Worm (Caenorhabditis elegans) whole organism, late embryonic: ENCODE data around the gene col-123.
"Not testable (repeated sequence)": the region's sequence is repeated elsewhere in the genome, so short reads cannot be mapped to it uniquely, and the experiment has no call there.

ENCODE experiments used
- C08G9.2 ChIP-seq: sonication (generic microtip); optimal IDR thresholded peaks from 2 replicates; lab custom pipeline; 2016; ENCODE audit warnings: mild to moderate bottlenecking, missing genetic modification characterization, moderate library complexity, missing compliant biosample characterization
- K02D7.2 ChIP-seq: sonication (generic microtip); optimal IDR thresholded peaks from 2 replicates; lab custom pipeline; 2017; ENCODE audit warnings: mild to moderate bottlenecking, missing genetic modification characterization, missing compliant biosample characterization
- K09A11.1 ChIP-seq: sonication (generic microtip); optimal IDR thresholded peaks from 2 replicates; lab custom pipeline; 2017; ENCODE audit warnings: antibody characterized with exemption, mild to moderate bottlenecking, missing genetic modification characterization, missing compliant biosample characterization; ENCODE audit not compliant: insufficient read depth
- T23F11.4 ChIP-seq: fragments of 200-800 bp; sonication (Bioruptor generic); optimal IDR thresholded peaks from 2 replicates; lab custom pipeline; 2018; ENCODE audit warnings: mild to moderate bottlenecking, missing genetic modification characterization, missing compliant biosample characterization
- Y22D7AL.16 ChIP-seq: sonication (generic microtip); optimal IDR thresholded peaks from 2 replicates; lab custom pipeline; 2016; ENCODE audit warnings: missing genetic modification characterization, missing compliant biosample characterization
- ahr-1 ChIP-seq: sonication (generic microtip); optimal IDR thresholded peaks from 2 replicates; lab custom pipeline; 2016; ENCODE audit warnings: missing genetic modification characterization, missing compliant biosample characterization
- ama-1 ChIP-seq: fragments of 150-350 bp; optimal IDR thresholded peaks from 2 replicates; lab custom pipeline; 2014
- ceh-30 ChIP-seq: fragments of 150-350 bp; optimal IDR thresholded peaks from 2 replicates; lab custom pipeline; 2014; ENCODE audit warnings: missing biosample characterization, missing genetic modification characterization
- ceh-34 ChIP-seq: sonication (generic microtip); optimal IDR thresholded peaks from 2 replicates; lab custom pipeline; 2016; ENCODE audit warnings: mild to moderate bottlenecking, missing genetic modification characterization, missing compliant biosample characterization
- ceh-48 ChIP-seq: sonication (generic microtip); optimal IDR thresholded peaks from 2 replicates; lab custom pipeline; 2016; ENCODE audit warnings: missing genetic modification characterization, inconsistent platforms, missing compliant biosample characterization
- ceh-9 ChIP-seq: sonication (generic microtip); optimal IDR thresholded peaks from 2 replicates; lab custom pipeline; 2016; ENCODE audit warnings: mild to moderate bottlenecking, missing genetic modification characterization, inconsistent platforms, missing compliant biosample characterization
- che-1 ChIP-seq: sonication (generic microtip); optimal IDR thresholded peaks from 2 replicates; lab custom pipeline; 2016; ENCODE audit warnings: mild to moderate bottlenecking, missing genetic modification characterization, missing compliant biosample characterization
- dmd-4 ChIP-seq: sonication (generic microtip); optimal IDR thresholded peaks from 2 replicates; lab custom pipeline; 2016; ENCODE audit warnings: borderline replicate concordance, missing genetic modification characterization, missing compliant biosample characterization
- elt-2 ChIP-seq: sonication (generic microtip); optimal IDR thresholded peaks from 2 replicates; lab custom pipeline; 2016; ENCODE audit warnings: missing genetic modification reagents, missing genetic modification characterization, missing compliant biosample characterization
- eyg-1 ChIP-seq: sonication (generic microtip); optimal IDR thresholded peaks from 2 replicates; lab custom pipeline; 2016; ENCODE audit warnings: missing genotype, missing genetic modification characterization, missing compliant biosample characterization
- hlh-13 ChIP-seq: fragments of 200-800 bp; sonication (Bioruptor generic); optimal IDR thresholded peaks from 2 replicates; lab custom pipeline; 2018; ENCODE audit warnings: mild to moderate bottlenecking, missing genetic modification characterization, missing compliant biosample characterization
- hlh-30 ChIP-seq: sonication (generic microtip); optimal IDR thresholded peaks from 2 replicates; lab custom pipeline; 2017; ENCODE audit warnings: antibody characterized with exemption, missing genetic modification characterization, missing compliant biosample characterization; ENCODE audit not compliant: insufficient read depth
- hlh-8 ChIP-seq: sonication (generic microtip); optimal IDR thresholded peaks from 2 replicates; lab custom pipeline; 2016; ENCODE audit warnings: missing genotype, missing genetic modification characterization, missing compliant biosample characterization
- lin-11 ChIP-seq: fragments of 200-800 bp; sonication (Bioruptor generic); optimal IDR thresholded peaks from 2 replicates; lab custom pipeline; 2018; ENCODE audit warnings: mild to moderate bottlenecking, missing genetic modification characterization, missing compliant biosample characterization
- mec-3 ChIP-seq: sonication (generic microtip); optimal IDR thresholded peaks from 2 replicates; lab custom pipeline; 2016; ENCODE audit warnings: borderline replicate concordance, missing genetic modification characterization, missing compliant biosample characterization
- nhr-232 ChIP-seq: sonication (generic microtip); optimal IDR thresholded peaks from 2 replicates; lab custom pipeline; 2016; ENCODE audit warnings: missing genetic modification characterization, missing compliant biosample characterization
- npax-4 ChIP-seq: sonication (generic microtip); optimal IDR thresholded peaks from 2 replicates; lab custom pipeline; 2016; ENCODE audit warnings: missing genetic modification characterization, missing compliant biosample characterization
- pag-3 ChIP-seq: sonication (generic microtip); optimal IDR thresholded peaks from 2 replicates; lab custom pipeline; 2016; ENCODE audit warnings: missing compliant biosample characterization, missing genetic modification characterization, borderline replicate concordance
- pat-9 ChIP-seq: fragments of 200-800 bp; sonication (Bioruptor generic); optimal IDR thresholded peaks from 2 replicates; lab custom pipeline; 2018; ENCODE audit warnings: mild to moderate bottlenecking, missing genetic modification characterization, moderate library complexity, missing compliant biosample characterization
- pax-1 ChIP-seq: fragments of 150-350 bp; optimal IDR thresholded peaks from 2 replicates; lab custom pipeline; 2014; ENCODE audit warnings: missing biosample characterization, missing genetic modification characterization
- pha-2 ChIP-seq: sonication (generic microtip); optimal IDR thresholded peaks from 2 replicates; lab custom pipeline; 2017; ENCODE audit warnings: mild to moderate bottlenecking, missing genetic modification characterization, missing compliant biosample characterization
- pha-4 ChIP-seq: fragments of 150-350 bp; optimal IDR thresholded peaks from 2 replicates; lab custom pipeline; 2018; ENCODE audit warnings: missing biosample characterization, missing genetic modification reagents, missing genetic modification characterization
- pqm-1 ChIP-seq: sonication (generic microtip); optimal IDR thresholded peaks from 2 replicates; lab custom pipeline; 2016; ENCODE audit warnings: missing genetic modification characterization, missing compliant biosample characterization
- rnt-1 ChIP-seq: sonication (generic microtip); optimal IDR thresholded peaks from 2 replicates; lab custom pipeline; 2016; ENCODE audit warnings: missing genetic modification characterization, missing compliant biosample characterization
- sdc-2 ChIP-seq: sonication (generic microtip); optimal IDR thresholded peaks from 2 replicates; lab custom pipeline; 2016; ENCODE audit warnings: missing genotype, missing genetic modification characterization, missing compliant biosample characterization
- sox-4 ChIP-seq: sonication (generic microtip); optimal IDR thresholded peaks from 2 replicates; lab custom pipeline; 2017; ENCODE audit warnings: mild to moderate bottlenecking, missing genetic modification characterization, inconsistent platforms, missing compliant biosample characterization
- syd-9 ChIP-seq: sonication (generic microtip); optimal IDR thresholded peaks from 2 replicates; lab custom pipeline; 2016; ENCODE audit warnings: mild to moderate bottlenecking, missing genetic modification characterization, moderate library complexity, missing compliant biosample characterization
- tbx-7 ChIP-seq: sonication (generic microtip); optimal IDR thresholded peaks from 2 replicates; lab custom pipeline; 2016; ENCODE audit warnings: missing genotype, missing genetic modification characterization, missing compliant biosample characterization
- ttx-3 ChIP-seq: sonication (generic microtip); optimal IDR thresholded peaks from 2 replicates; lab custom pipeline; 2016; ENCODE audit warnings: missing genetic modification reagents, missing genetic modification characterization, missing compliant biosample characterization
- unc-42 ChIP-seq: sonication (generic microtip); optimal IDR thresholded peaks from 2 replicates; lab custom pipeline; 2016; ENCODE audit warnings: missing genotype, missing genetic modification characterization, missing compliant biosample characterization
- unc-86 ChIP-seq: sonication (generic microtip); optimal IDR thresholded peaks from 2 replicates; lab custom pipeline; 2016; ENCODE audit warnings: missing genetic modification characterization, missing compliant biosample characterization
- zip-5 ChIP-seq: sonication (generic microtip); optimal IDR thresholded peaks from 2 replicates; lab custom pipeline; 2016; ENCODE audit warnings: missing genetic modification characterization, missing compliant biosample characterization
- ztf-16 ChIP-seq: sonication (generic microtip); optimal IDR thresholded peaks from 2 replicates; lab custom pipeline; 2017; ENCODE audit warnings: missing genetic modification characterization, missing compliant biosample characterization

col-123 gene

DNA sequence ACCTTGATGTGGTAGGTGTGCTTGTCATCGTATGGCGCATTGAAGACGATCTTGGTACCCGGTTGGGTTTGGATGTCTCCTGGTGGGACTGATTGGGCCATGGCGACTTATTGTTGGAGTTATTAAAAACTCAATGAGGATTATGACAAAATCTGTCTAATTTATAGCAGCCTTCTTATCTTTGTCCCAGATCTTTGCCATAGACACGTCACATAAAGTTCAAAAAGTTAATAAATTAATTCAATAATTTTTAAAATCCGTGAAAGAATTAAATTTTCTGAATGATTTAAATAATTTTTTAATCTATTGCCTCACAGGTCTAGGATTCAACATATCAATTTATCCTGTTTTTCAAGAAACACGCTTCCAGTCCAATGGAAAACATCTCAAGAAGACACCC lies 14.6 kb downstream of the col-123 start, which contains the start of gene msp-81:
msp-81 (minus strand) TSS at position 101 of the 400 bp plus-strand sequence.
- no peak for TF ChIP-seq dmd-4
- no peak for TF ChIP-seq unc-42 (tag; lab: Kevin White, UChicago)
- no peak for TF ChIP-seq mec-3 (tag; lab: Kevin White, UChicago)
- TF ChIP-seq unc-86 (tag; lab: Kevin White, UChicago) = no peak
- TF ChIP-seq T23F11.4 (GFP tag; lab: Kevin White, UChicago) = no peak
- no peak for TF ChIP-seq ama-1 (lab: Kevin White, UChicago)
- TF ChIP-seq syd-9 (tag; lab: Kevin White, UChicago) = no peak
- TF ChIP-seq hlh-13 (GFP tag; lab: Kevin White, UChicago) = no peak
- no peak for TF ChIP-seq lin-11 (tag; lab: Kevin White, UChicago)
- TF ChIP-seq sox-4 = no peak
- no peak for TF ChIP-seq K02D7.2 (tag; lab: Kevin White, UChicago)
- no peak for TF ChIP-seq hlh-30 (tag; lab: Kevin White, UChicago)
- TF ChIP-seq, all 69 proteins: peak for 0

- TF ChIP-seq pax-1; pag-3 (tag; lab: Kevin White, UChicago); ttx-3: not testable (repeated sequence)
Observed at ce11 chrIV:9837349-9837748, 15.6 kb downstream of the col-123 start, which contains the start of gene msp-10. Gene msp-10, plus strand, starts transcription at chrIV:9837649.

DNA sequence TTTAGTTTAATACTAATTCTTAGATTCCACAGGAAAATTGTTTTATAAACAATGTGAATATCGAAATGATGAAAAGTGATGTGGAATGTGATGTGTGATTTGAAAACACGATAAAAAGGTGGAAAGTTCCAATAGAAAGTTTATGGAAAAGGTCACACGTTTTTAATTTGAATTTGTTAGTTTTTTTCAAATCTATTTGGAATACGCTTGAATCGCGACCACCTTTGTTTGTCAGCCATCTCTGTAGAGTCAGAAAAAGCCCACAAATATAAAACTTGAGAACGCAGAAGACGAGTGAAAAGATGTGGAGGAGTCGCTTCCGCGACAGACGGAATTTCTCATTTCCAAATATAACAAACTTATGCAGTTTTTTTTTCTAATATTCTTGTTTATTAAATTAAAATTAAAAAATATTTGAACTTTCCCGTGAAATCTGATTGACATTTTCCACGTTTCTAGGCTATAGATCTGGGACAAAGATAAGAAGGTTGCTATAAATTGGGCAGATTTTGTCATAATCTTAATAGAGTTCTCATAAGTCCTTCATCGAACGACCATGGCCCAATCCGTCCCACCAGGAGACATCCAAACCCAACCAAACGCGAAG lies 19.4 kb downstream of the col-123 start, which contains the start of the genes kin-24 and msp-56:
kin-24 (minus strand) TSS at position 101 of the 607 bp plus-strand sequence.
msp-56 (plus strand) TSS at position 557 of the 607 bp plus-strand sequence.
- no peak for TF ChIP-seq ztf-16 (tag; lab: Kevin White, UChicago)
- no peak for TF ChIP-seq ceh-9
- no peak for TF ChIP-seq zip-5 (tag; lab: Kevin White, UChicago)
- TF ChIP-seq sox-4 = no peak
- TF ChIP-seq, all 69 proteins: peak for 0

DNA sequence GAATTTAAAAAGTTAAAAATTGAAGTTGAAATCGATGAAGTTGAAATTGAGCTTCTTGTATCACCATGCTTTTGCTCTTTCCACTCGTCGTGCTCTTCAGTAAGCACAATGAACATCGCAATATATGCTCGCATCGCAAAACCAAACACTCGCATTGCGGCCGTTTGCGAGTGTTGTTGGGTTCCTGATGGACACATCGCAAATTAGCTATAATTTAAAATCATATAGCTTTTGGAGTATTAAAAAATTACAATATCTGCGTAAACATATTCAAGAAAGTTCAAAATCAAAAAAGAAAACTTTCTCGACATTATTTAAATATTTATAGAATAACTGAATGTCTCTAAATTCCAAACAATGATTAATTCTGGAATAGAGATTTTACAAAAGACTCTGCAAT lies 20.4 kb downstream of the col-123 start, which contains the start of gene K07F5.17:
K07F5.17 (plus strand) TSS at position 301 of the 400 bp plus-strand sequence.
- TF ChIP-seq pat-9 = no peak
- TF ChIP-seq syd-9 (tag; lab: Kevin White, UChicago) = no peak
- TF ChIP-seq ceh-34 = no peak
- no peak for TF ChIP-seq pha-2
- no peak for TF ChIP-seq K09A11.1
- TF ChIP-seq rnt-1 (tag; lab: Kevin White, UChicago) = no peak
- TF ChIP-seq elt-2 (tag; lab: Kevin White, UChicago) = no peak
- no peak for TF ChIP-seq eyg-1 (tag; lab: Kevin White, UChicago)
- TF ChIP-seq T23F11.4 (GFP tag; lab: Kevin White, UChicago) = no peak
- no peak for TF ChIP-seq Y22D7AL.16
- no peak for TF ChIP-seq lin-11 (tag; lab: Kevin White, UChicago)
- TF ChIP-seq mec-3 (tag; lab: Kevin White, UChicago) = no peak
- no peak for TF ChIP-seq sdc-2 (tag; lab: Kevin White, UChicago)
- no peak for TF ChIP-seq sox-4
- no peak for TF ChIP-seq C08G9.2 (tag; lab: Kevin White, UChicago)
- TF ChIP-seq ztf-16 (tag; lab: Kevin White, UChicago) = no peak
- no peak for TF ChIP-seq pqm-1
- no peak for TF ChIP-seq tbx-7 (tag; lab: Kevin White, UChicago)
- TF ChIP-seq, all 69 proteins: peak for 0

ce11 chrIV:9843760-9844159 lies 22.0 kb downstream of the col-123 start, which contains the start of gene nspd-2:
Gene nspd-2, plus strand, starts transcription at chrIV:9844060.
- no peak for TF ChIP-seq npax-4 (tag; lab: Kevin White, UChicago)
- TF ChIP-seq che-1 (tag; lab: Kevin White, UChicago) = no peak
- TF ChIP-seq ahr-1 (tag; lab: Kevin White, UChicago) = no peak
- no peak for TF ChIP-seq K09A11.1
- no peak for TF ChIP-seq unc-86 (tag; lab: Kevin White, UChicago)
- TF ChIP-seq pha-4 (tag; lab: Kevin White, UChicago) = no peak
- TF ChIP-seq hlh-8 = no peak
- TF ChIP-seq syd-9 (tag; lab: Kevin White, UChicago) = no peak
- no peak for TF ChIP-seq pax-1
- no peak for TF ChIP-seq Y22D7AL.16
- no peak for TF ChIP-seq hlh-30 (tag; lab: Kevin White, UChicago)
- TF ChIP-seq ztf-16 (tag; lab: Kevin White, UChicago) = no peak
- TF ChIP-seq dmd-4 = no peak
- TF ChIP-seq nhr-232 (tag; lab: Kevin White, UChicago) = no peak
- TF ChIP-seq ceh-30 (tag; lab: Kevin White, UChicago) = no peak
- TF ChIP-seq ceh-48 (tag; lab: Kevin White, UChicago) = no peak
